Worm (Caenorhabditis elegans) whole organism, L1 larva: ENCODE data around the gene C56G3.2.

ENCODE experiments used
- blmp-1 ChIP-seq: fragments of 150-350 bp; optimal IDR thresholded peaks from 2 replicates; lab custom pipeline; 2014; ENCODE audit warnings: missing biosample characterization, missing genetic modification characterization
- ceh-82 ChIP-seq, 3 experiments: fragments of 150-350 bp in 1 of 3; sonication (generic microtip) in 2 of 3; optimal IDR thresholded peaks; 2 replicates each; lab custom pipeline; 2014 to 2017; ENCODE audit warnings: missing biosample characterization in 3 of 3, missing genetic modification characterization in 3 of 3
- ces-1 ChIP-seq: fragments of 150-350 bp; optimal IDR thresholded peaks from 2 replicates; lab custom pipeline; 2014; ENCODE audit warnings: missing biosample characterization, missing genetic modification reagents, missing genetic modification characterization
- elt-3 ChIP-seq, 6 experiments: fragments of 150-350 bp in 1 of 6; sonication (generic microtip); optimal IDR thresholded peaks; 2 replicates each; lab custom pipeline; 2017 to 2018; ENCODE audit warnings: missing biosample characterization in 6 of 6, missing genetic modification characterization in 6 of 6, inconsistent platforms in 1 of 6
- irx-1 ChIP-seq: sonication (generic microtip); optimal IDR thresholded peaks from 2 replicates; lab custom pipeline; 2016; ENCODE audit warnings: missing genetic modification characterization, missing compliant biosample characterization
- lin-15B ChIP-seq: fragments of 150-350 bp; sonication (generic microtip); optimal IDR thresholded peaks from 3 replicates; lab custom pipeline; 2014; ENCODE audit warnings: missing biosample characterization, missing genetic modification characterization
- mdl-1 ChIP-seq, 2 experiments: fragments of 150-350 bp; optimal IDR thresholded peaks; 2 replicates each; lab custom pipeline; 2014 to 2017; ENCODE audit warnings: missing biosample characterization in 2 of 2, missing genetic modification characterization in 2 of 2, inconsistent platforms in 1 of 2
- nhr-11 ChIP-seq: fragments of 150-350 bp; optimal IDR thresholded peaks from 2 replicates; lab custom pipeline; 2014; ENCODE audit warnings: missing biosample characterization, missing genetic modification characterization
- nhr-237 ChIP-seq: fragments of 150-350 bp; optimal IDR thresholded peaks from 2 replicates; lab custom pipeline; 2014; ENCODE audit warnings: missing biosample characterization, missing genetic modification characterization
- pqm-1 ChIP-seq: sonication (generic microtip); optimal IDR thresholded peaks from 3 replicates; lab custom pipeline; 2017; ENCODE audit warnings: missing biosample characterization, missing genetic modification characterization
- unc-130 ChIP-seq: fragments of 150-350 bp; optimal IDR thresholded peaks from 2 replicates; lab custom pipeline; 2017; ENCODE audit warnings: missing biosample characterization, missing genetic modification characterization, inconsistent platforms
- unc-62 ChIP-seq: fragments of 150-350 bp; optimal IDR thresholded peaks from 2 replicates; lab custom pipeline; 2014; ENCODE audit warnings: missing biosample characterization, missing genetic modification reagents, missing genetic modification characterization
- unc-86 ChIP-seq: sonication (generic microtip); optimal IDR thresholded peaks from 2 replicates; lab custom pipeline; 2016; ENCODE audit warnings: missing genetic modification characterization, missing compliant biosample characterization
- ztf-11 ChIP-seq, 2 experiments: sonication (generic microtip); optimal IDR thresholded peaks; 2 replicates each; lab custom pipeline; 2016 to 2017; ENCODE audit warnings: missing genetic modification characterization in 2 of 2, missing biosample characterization in 1 of 2, missing compliant biosample characterization in 1 of 2

ce11 chrX:7404551-7404950 lies 39.2 kb downstream of the C56G3.2 start:
- TF ChIP-seq unc-86 (no peak), elt-3 (tag; optimal IDR thresholded peaks at IDR 0.05; lab: Kevin White, UChicago) (no peak), blmp-1 (tag; lab: Kevin White, UChicago) (no peak), ztf-11 (tag; optimal IDR thresholded peaks at IDR 0.05; lab: Kevin White, UChicago) (no peak), nhr-11 (tag; lab: Kevin White, UChicago) (no peak), ceh-82 (tag; optimal IDR thresholded peaks at IDR 0.05; lab: Kevin White, UChicago) (no peak), mdl-1 (tag; optimal IDR thresholded peaks at IDR 0.05; lab: Kevin White, UChicago) (no peak), unc-62 (GFP tag; lab: Kevin White, UChicago) (no peak), nhr-237 (tag; lab: Kevin White, UChicago) (no peak), unc-130 (no peak), ces-1 (GFP tag; lab: Kevin White, UChicago) (no peak), pqm-1 (tag; lab: Kevin White, UChicago) (no peak), irx-1 (tag; lab: Kevin White, UChicago) (no peak), lin-15B (tag; lab: Kevin White, UChicago) (no peak)
